Worm (Caenorhabditis elegans) whole organism, young adult: ENCODE measurements around the gene F42C5.9.

Source experiments
- F39B2.1 ChIP-seq: fragments of 200-800 bp; sonication (Bioruptor generic); IDR thresholded peaks from 2 replicates; pipeline ENCODE4 v1.3.6; 2022; ENCODE audit warnings: missing genetic modification reagents, missing genetic modification characterization, missing compliant biosample characterization
- dpff-1 ChIP-seq: sonication (generic microtip); optimal IDR thresholded peaks from 2 replicates; lab custom pipeline; 2017; ENCODE audit warnings: mild to moderate bottlenecking, missing genetic modification characterization, missing compliant biosample characterization
- ets-4 ChIP-seq: fragments of 200-800 bp; sonication (Bioruptor generic); optimal IDR thresholded peaks from 2 replicates; lab custom pipeline; 2018; ENCODE audit warnings: mild to moderate bottlenecking, missing genetic modification characterization, missing compliant biosample characterization
- let-526 ChIP-seq: fragments of 200-800 bp; sonication (Bioruptor generic); IDR thresholded peaks from 2 replicates; pipeline ENCODE4 v1.3.6; 2022; ENCODE audit warnings: missing genetic modification reagents, missing genetic modification characterization, missing compliant biosample characterization
- lsl-1 ChIP-seq: fragments of 200-800 bp; sonication (Bioruptor generic); optimal IDR thresholded peaks from 2 replicates; lab custom pipeline; 2018; ENCODE audit warnings: mild to moderate bottlenecking, missing genetic modification characterization, moderate library complexity, missing compliant biosample characterization
- madf-8 ChIP-seq: fragments of 200-800 bp; sonication (Bioruptor generic); conservative IDR thresholded peaks from 2 replicates; pipeline ENCODE4 v1.3.6; 2022; ENCODE audit warnings: missing genetic modification reagents, missing genetic modification characterization, missing compliant biosample characterization
- nfya-1 ChIP-seq: sonication (generic microtip); optimal IDR thresholded peaks from 2 replicates; lab custom pipeline; 2017; ENCODE audit warnings: antibody characterized with exemption, missing compliant biosample characterization, missing genetic modification characterization, borderline replicate concordance; ENCODE audit not compliant: insufficient read depth
- pha-4 ChIP-seq: fragments of 150-350 bp; sonication (generic microtip); optimal IDR thresholded peaks from 2 replicates; lab custom pipeline; 2014; ENCODE audit warnings: missing biosample characterization, missing genetic modification reagents, missing genetic modification characterization

DNA sequence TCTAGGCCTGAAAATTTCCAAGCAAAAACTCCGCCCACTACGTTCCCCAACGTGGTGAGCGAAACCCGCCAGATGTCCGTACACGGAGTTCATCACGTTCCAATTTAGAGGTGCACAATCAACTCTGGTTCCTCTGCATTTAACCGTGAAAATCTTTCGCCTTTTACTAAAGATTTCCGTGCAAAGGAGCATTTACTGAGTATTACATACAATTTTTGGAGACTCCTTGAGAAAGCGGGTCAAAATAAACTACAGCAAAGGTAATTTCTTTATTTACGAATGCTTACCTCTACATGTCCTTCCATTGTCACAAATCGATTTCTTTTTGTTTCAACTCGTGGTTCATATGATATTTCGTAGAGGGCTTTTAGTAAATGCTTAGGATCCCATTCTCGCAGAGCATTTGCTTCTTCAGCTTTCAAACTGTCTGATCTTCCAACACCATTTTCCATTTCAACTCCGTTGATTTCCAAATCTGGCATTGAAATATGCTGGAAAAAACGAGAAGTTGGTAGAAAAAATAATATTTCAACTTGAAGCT is at the start of gene F42C5.9:
- TF ChIP-seq pha-4 (no peak), let-526 (GFP tag; lab: Robert Waterston, UW) (no peak), lsl-1 (GFP tag; lab: Kevin White, UChicago) (peak; percentile 70), ets-4 (GFP tag; lab: Kevin White, UChicago) (no peak), madf-8 (GFP tag; lab: Robert Waterston, UW) (peak; percentile 98), nfya-1 (tag; lab: Kevin White, UChicago) (no peak), dpff-1 (tag; lab: Kevin White, UChicago) (no peak), F39B2.1 (GFP tag; lab: Robert Waterston, UW) (0 out of 2 replicates have a peak, but pooled peaks have one; percentile 71)
